Worm (Caenorhabditis elegans): Measurements from ENCODE around the gene dhs-19.

dhs-19 gene

DNA sequence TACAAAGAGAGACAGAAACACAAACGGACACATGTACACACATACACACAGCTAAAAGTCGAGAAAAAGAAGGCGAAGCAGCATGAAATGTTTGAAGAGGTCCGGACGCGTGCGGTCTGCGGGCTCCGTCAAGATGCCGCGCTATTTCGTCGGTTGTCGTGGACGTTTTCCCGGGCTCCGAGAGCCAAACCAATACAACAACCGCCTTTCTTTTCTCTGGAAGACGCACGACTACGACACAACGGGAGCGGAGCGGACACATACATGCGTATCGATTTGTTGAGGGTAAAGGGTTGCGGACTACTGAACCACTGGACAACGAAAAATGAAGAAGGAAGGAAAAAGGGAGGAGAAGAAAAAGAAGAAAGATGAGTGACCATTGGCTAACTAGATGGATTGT, 44.9 kb downstream of the dhs-19 start:
- TF ChIP-seq tbx-11 (GFP tag; IDR thresholded peaks at IDR 0.05): no peak
- no peak for TF ChIP-seq F13C5.2 (tag; optimal IDR thresholded peaks at IDR 0.05)
- TF ChIP-seq hmg-4 (GFP tag; optimal IDR thresholded peaks at IDR 0.05): peak; percentile 25
- no peak for TF ChIP-seq scrt-1 (GFP tag; IDR thresholded peaks at IDR 0.05)
- TF ChIP-seq tbx-37 (GFP tag; conservative IDR thresholded peaks at IDR 0.05): no peak
- TF ChIP-seq hnd-1 (tag; optimal IDR thresholded peaks at IDR 0.05): no peak

- no peak for TF ChIP-seq scrt-1 (GFP tag; IDR thresholded peaks at IDR 0.05)
- no peak for TF ChIP-seq ama-1 (optimal IDR thresholded peaks at IDR 0.05)
- no peak for TF ChIP-seq hnd-1 (tag; optimal IDR thresholded peaks at IDR 0.05)
- no peak for TF ChIP-seq ets-7 (tag; optimal IDR thresholded peaks at IDR 0.05)
- TF ChIP-seq flt-1 (GFP tag; IDR thresholded peaks at IDR 0.05): no peak
- no peak for TF ChIP-seq sea-1 (GFP tag; conservative IDR thresholded peaks at IDR 0.05)
- TF ChIP-seq tbx-11 (GFP tag; IDR thresholded peaks at IDR 0.05): no peak
- no peak for TF ChIP-seq F13C5.2 (tag; optimal IDR thresholded peaks at IDR 0.05)
- no peak for TF ChIP-seq ceh-13 (GFP tag; optimal IDR thresholded peaks at IDR 0.05)
- TF ChIP-seq ceh-36 (tag; optimal IDR thresholded peaks at IDR 0.05): no peak
- TF ChIP-seq aly-1 (tag; optimal IDR thresholded peaks at IDR 0.05): no peak
- no peak for TF ChIP-seq B0310.2 (tag; optimal IDR thresholded peaks at IDR 0.05)
- TF ChIP-seq tra-4 (tag; optimal IDR thresholded peaks at IDR 0.05): no peak
- TF ChIP-seq pes-1 (GFP tag; IDR thresholded peaks at IDR 0.05): no peak
- no peak for TF ChIP-seq hmg-4 (GFP tag; optimal IDR thresholded peaks at IDR 0.05)
- TF ChIP-seq hmbx-1 (tag; optimal IDR thresholded peaks at IDR 0.05): no peak
- no peak for TF ChIP-seq tbx-37 (GFP tag; conservative IDR thresholded peaks at IDR 0.05)
Observed at ce11 chrV:11443503-11443902, 46.8 kb downstream of the dhs-19 start, which contains the start of gene F57B7.2. Gene F57B7.2 (minus strand): TSS chrV:11443603.

- TF ChIP-seq ceh-13 (GFP tag; optimal IDR thresholded peaks at IDR 0.05) (no peak), B0310.2 (tag; optimal IDR thresholded peaks at IDR 0.05) (no peak), tbx-37 (GFP tag; conservative IDR thresholded peaks at IDR 0.05) (no peak), aly-1 (tag; optimal IDR thresholded peaks at IDR 0.05) (no peak), hmbx-1 (tag; optimal IDR thresholded peaks at IDR 0.05) (no peak), tra-4 (tag; optimal IDR thresholded peaks at IDR 0.05) (no peak), ets-7 (tag; optimal IDR thresholded peaks at IDR 0.05) (no peak), hmg-4 (GFP tag; optimal IDR thresholded peaks at IDR 0.05) (no peak), ama-1 (optimal IDR thresholded peaks at IDR 0.05) (no peak), sea-1 (GFP tag; conservative IDR thresholded peaks at IDR 0.05) (no peak), ceh-36 (tag; optimal IDR thresholded peaks at IDR 0.05) (no peak), pes-1 (GFP tag; IDR thresholded peaks at IDR 0.05) (no peak), scrt-1 (GFP tag; IDR thresholded peaks at IDR 0.05) (no peak), hnd-1 (tag; optimal IDR thresholded peaks at IDR 0.05) (no peak), F13C5.2 (tag; optimal IDR thresholded peaks at IDR 0.05) (no peak), tbx-11 (GFP tag; IDR thresholded peaks at IDR 0.05) (no peak), flt-1 (GFP tag; IDR thresholded peaks at IDR 0.05) (no peak)
Observed at ce11 chrV:11439202-11439601, 51.1 kb downstream of the dhs-19 start.

All from whole organism, early embryonic.